Worm (Caenorhabditis elegans) whole organism, L1 larva: ENCODE results near the gene C36E8.6.

Experiments
- C04F5.9 ChIP-seq: sonication (generic microtip); optimal IDR thresholded peaks from 2 replicates; lab custom pipeline; 2016; ENCODE audit warnings: missing genetic modification characterization, missing compliant biosample characterization
- F16B12.6 ChIP-seq: fragments of 150-350 bp; optimal IDR thresholded peaks from 2 replicates; lab custom pipeline; 2014; ENCODE audit warnings: missing biosample characterization, missing genetic modification characterization
- aha-1 ChIP-seq: fragments of 150-350 bp; optimal IDR thresholded peaks from 2 replicates; lab custom pipeline; 2014; ENCODE audit warnings: missing biosample characterization, missing genetic modification characterization
- ceh-63 ChIP-seq: fragments of 200-800 bp; sonication (Bioruptor generic); optimal IDR thresholded peaks from 2 replicates; lab custom pipeline; 2018; ENCODE audit warnings: mild to moderate bottlenecking, missing genetic modification characterization, missing compliant biosample characterization
- ceh-8 ChIP-seq: fragments of 200-800 bp; sonication (Bioruptor generic); optimal IDR thresholded peaks from 2 replicates; lab custom pipeline; 2018; ENCODE audit warnings: mild to moderate bottlenecking, missing genetic modification characterization, moderate library complexity, missing compliant biosample characterization
- ceh-90 ChIP-seq: sonication (generic microtip); optimal IDR thresholded peaks from 2 replicates; lab custom pipeline; 2016; ENCODE audit warnings: missing genetic modification characterization, missing compliant biosample characterization
- ces-1 ChIP-seq: fragments of 150-350 bp; optimal IDR thresholded peaks from 2 replicates; lab custom pipeline; 2014; ENCODE audit warnings: missing biosample characterization, missing genetic modification reagents, missing genetic modification characterization
- dpl-1 ChIP-seq, 3 experiments: fragments of 150-350 bp in 2 of 3; sonication (generic microtip) in 1 of 3; optimal IDR thresholded peaks; 2 replicates each; lab custom pipeline; 2014 to 2017; ENCODE audit warnings: missing biosample characterization in 3 of 3, missing genetic modification characterization in 3 of 3, missing genetic modification reagents in 3 of 3
- dsc-1 ChIP-seq: sonication (generic microtip); optimal IDR thresholded peaks from 2 replicates; lab custom pipeline; 2016; ENCODE audit warnings: mild to moderate bottlenecking, missing genetic modification characterization, missing compliant biosample characterization
- efl-1 ChIP-seq, 4 experiments: fragments of 150-350 bp; optimal IDR thresholded peaks in 3 of 4; peaks in 1 of 4; 1 replicate in 1 of 4; 2 replicates in 3 of 4; lab custom pipeline; 2014; ENCODE audit warnings: missing biosample characterization in 2 of 4, missing genetic modification characterization in 2 of 4, missing genetic modification reagents in 2 of 4
- egl-27 ChIP-seq, 2 experiments: fragments of 150-350 bp in 1 of 2; sonication (generic microtip); optimal IDR thresholded peaks; 3 replicates each; lab custom pipeline; 2017 to 2018; ENCODE audit warnings: missing biosample characterization in 2 of 2, missing genetic modification characterization in 2 of 2, missing genetic modification reagents in 2 of 2
- elt-2 ChIP-seq: sonication (generic microtip); optimal IDR thresholded peaks from 2 replicates; lab custom pipeline; 2016; ENCODE audit warnings: missing genetic modification characterization, mild to moderate bottlenecking, inconsistent platforms, missing compliant biosample characterization, missing genetic modification reagents
- ets-5 ChIP-seq: fragments of 200-800 bp; sonication (Bioruptor generic); IDR thresholded peaks from 2 replicates; pipeline ENCODE4 v1.3.6; 2022; ENCODE audit warnings: missing genetic modification characterization, missing compliant biosample characterization
- fkh-4 ChIP-seq: sonication (generic microtip); optimal IDR thresholded peaks from 2 replicates; lab custom pipeline; 2016; ENCODE audit warnings: missing compliant biosample characterization, missing genetic modification characterization, borderline replicate concordance
- fkh-8 ChIP-seq: sonication (generic microtip); optimal IDR thresholded peaks from 2 replicates; lab custom pipeline; 2016; ENCODE audit warnings: mild to moderate bottlenecking, missing genetic modification characterization, missing compliant biosample characterization
- fos-1 ChIP-seq: fragments of 150-350 bp; optimal IDR thresholded peaks from 2 replicates; lab custom pipeline; 2014; ENCODE audit warnings: missing biosample characterization, missing genetic modification characterization
- grh-1 ChIP-seq: fragments of 200-800 bp; sonication (Bioruptor generic); IDR thresholded peaks from 2 replicates; pipeline ENCODE4 v1.3.6; 2022; ENCODE audit warnings: missing genetic modification reagents, missing genetic modification characterization, missing compliant biosample characterization
- hlh-4 ChIP-seq: sonication (generic microtip); optimal IDR thresholded peaks from 2 replicates; lab custom pipeline; 2016; ENCODE audit warnings: mild to moderate bottlenecking, missing genetic modification characterization, missing compliant biosample characterization
- hpl-2 ChIP-seq: fragments of 150-350 bp; optimal IDR thresholded peaks from 2 replicates; lab custom pipeline; 2014; ENCODE audit warnings: missing biosample characterization, missing genetic modification reagents, missing genetic modification characterization
- irx-1 ChIP-seq: sonication (generic microtip); optimal IDR thresholded peaks from 2 replicates; lab custom pipeline; 2016; ENCODE audit warnings: missing genetic modification characterization, missing compliant biosample characterization
- lin-13 ChIP-seq: fragments of 150-350 bp; optimal IDR thresholded peaks from 2 replicates; lab custom pipeline; 2014; ENCODE audit warnings: missing biosample characterization, missing genetic modification reagents, missing genetic modification characterization
- lin-14 ChIP-seq: fragments of 200-800 bp; sonication (Bioruptor generic); optimal IDR thresholded peaks from 2 replicates; lab custom pipeline; 2018; ENCODE audit warnings: mild to moderate bottlenecking, missing genetic modification characterization, moderate library complexity, missing compliant biosample characterization
- lin-15B ChIP-seq: fragments of 150-350 bp; sonication (generic microtip); optimal IDR thresholded peaks from 3 replicates; lab custom pipeline; 2014; ENCODE audit warnings: missing biosample characterization, missing genetic modification characterization
- lin-39 ChIP-seq: fragments of 150-350 bp; optimal IDR thresholded peaks from 2 replicates; lab custom pipeline; 2014; ENCODE audit warnings: missing biosample characterization, missing genetic modification reagents, missing genetic modification characterization
- lir-3 ChIP-seq: sonication (generic microtip); optimal IDR thresholded peaks from 2 replicates; lab custom pipeline; 2016; ENCODE audit warnings: mild to moderate bottlenecking, missing genetic modification characterization, moderate library complexity, missing compliant biosample characterization; ENCODE audit not compliant: poor library complexity
- mdl-1 ChIP-seq, 2 experiments: fragments of 150-350 bp; optimal IDR thresholded peaks; 2 replicates each; lab custom pipeline; 2014 to 2017; ENCODE audit warnings: missing biosample characterization in 2 of 2, missing genetic modification characterization in 2 of 2, inconsistent platforms in 1 of 2
- mep-1 ChIP-seq: fragments of 150-350 bp; optimal IDR thresholded peaks from 2 replicates; lab custom pipeline; 2014; ENCODE audit warnings: missing biosample characterization, missing genetic modification characterization
- nhr-11 ChIP-seq: fragments of 150-350 bp; optimal IDR thresholded peaks from 2 replicates; lab custom pipeline; 2014; ENCODE audit warnings: missing biosample characterization, missing genetic modification characterization
- nhr-19 ChIP-seq: fragments of 200-800 bp; sonication (Bioruptor generic); conservative IDR thresholded peaks from 2 replicates; pipeline ENCODE4 v1.3.6; 2022; ENCODE audit warnings: missing genetic modification characterization, missing compliant biosample characterization
- nhr-20 ChIP-seq: sonication (generic microtip); optimal IDR thresholded peaks from 2 replicates; lab custom pipeline; 2016; ENCODE audit warnings: mild to moderate bottlenecking, missing genetic modification characterization, missing compliant biosample characterization
- nhr-28 ChIP-seq: fragments of 150-350 bp; optimal IDR thresholded peaks from 2 replicates; lab custom pipeline; 2014; ENCODE audit warnings: missing biosample characterization, missing genetic modification characterization
- nhr-47 ChIP-seq: sonication (generic microtip); optimal IDR thresholded peaks from 2 replicates; lab custom pipeline; 2016; ENCODE audit warnings: mild to moderate bottlenecking, missing genetic modification characterization, moderate library complexity, missing compliant biosample characterization
- nhr-71 ChIP-seq: sonication (generic microtip); optimal IDR thresholded peaks from 2 replicates; lab custom pipeline; 2016; ENCODE audit warnings: mild to moderate bottlenecking, missing genetic modification characterization, moderate library complexity, missing compliant biosample characterization
- nhr-77 ChIP-seq: fragments of 150-350 bp; optimal IDR thresholded peaks from 2 replicates; lab custom pipeline; 2014; ENCODE audit warnings: missing biosample characterization, missing genetic modification characterization
- nhr-85 ChIP-seq: sonication (generic microtip); peaks from one replicate; lab custom pipeline; 2016; ENCODE audit warnings: missing genetic modification characterization, inconsistent platforms, missing compliant biosample characterization
- pag-3 ChIP-seq: sonication (generic microtip); optimal IDR thresholded peaks from 2 replicates; lab custom pipeline; 2017; ENCODE audit warnings: missing genetic modification characterization, mild to moderate bottlenecking, missing compliant biosample characterization, antibody characterized with exemption, borderline replicate concordance; ENCODE audit not compliant: insufficient read depth
- pax-3 ChIP-seq: fragments of 200-800 bp; sonication (Bioruptor generic); optimal IDR thresholded peaks from 2 replicates; lab custom pipeline; 2018; ENCODE audit warnings: mild to moderate bottlenecking, missing genetic modification characterization, moderate library complexity, missing compliant biosample characterization
- pqm-1 ChIP-seq: sonication (generic microtip); optimal IDR thresholded peaks from 3 replicates; lab custom pipeline; 2017; ENCODE audit warnings: missing biosample characterization, missing genetic modification characterization
- skn-1 ChIP-seq: fragments of 150-350 bp; optimal IDR thresholded peaks from 2 replicates; lab custom pipeline; 2014; ENCODE audit warnings: missing biosample characterization, missing genetic modification characterization
- sox-4 ChIP-seq: sonication (generic microtip); optimal IDR thresholded peaks from 2 replicates; lab custom pipeline; 2016; ENCODE audit warnings: missing genetic modification characterization, missing compliant biosample characterization
- sup-37 ChIP-seq: fragments of 200-800 bp; sonication (Bioruptor generic); optimal IDR thresholded peaks from 2 replicates; lab custom pipeline; 2018; ENCODE audit warnings: mild to moderate bottlenecking, missing genetic modification characterization, missing compliant biosample characterization
- swsn-7 ChIP-seq: sonication (generic microtip); optimal IDR thresholded peaks from 2 replicates; lab custom pipeline; 2016; ENCODE audit warnings: missing genetic modification characterization, missing compliant biosample characterization
- tbx-2 ChIP-seq: sonication (generic microtip); optimal IDR thresholded peaks from 2 replicates; lab custom pipeline; 2016; ENCODE audit warnings: missing genetic modification characterization, missing compliant biosample characterization
- tlp-1 ChIP-seq: fragments of 150-350 bp; optimal IDR thresholded peaks from 2 replicates; lab custom pipeline; 2014; ENCODE audit warnings: missing biosample characterization, missing genetic modification characterization
- unc-130 ChIP-seq: fragments of 150-350 bp; optimal IDR thresholded peaks from 2 replicates; lab custom pipeline; 2017; ENCODE audit warnings: missing biosample characterization, missing genetic modification characterization, inconsistent platforms
- unc-30 ChIP-seq: sonication (generic microtip); optimal IDR thresholded peaks from 2 replicates; lab custom pipeline; 2017; ENCODE audit warnings: missing biosample characterization, missing genetic modification characterization
- unc-62 ChIP-seq: fragments of 150-350 bp; optimal IDR thresholded peaks from 2 replicates; lab custom pipeline; 2014; ENCODE audit warnings: missing biosample characterization, missing genetic modification reagents, missing genetic modification characterization
- unc-86 ChIP-seq: sonication (generic microtip); optimal IDR thresholded peaks from 2 replicates; lab custom pipeline; 2016; ENCODE audit warnings: missing genetic modification characterization, missing compliant biosample characterization
- zag-1 ChIP-seq: fragments of 150-350 bp; optimal IDR thresholded peaks from 2 replicates; lab custom pipeline; 2014; ENCODE audit warnings: missing biosample characterization, missing genetic modification characterization
- zip-4 ChIP-seq: fragments of 200-800 bp; sonication (Bioruptor generic); optimal IDR thresholded peaks from 2 replicates; lab custom pipeline; 2018; ENCODE audit warnings: mild to moderate bottlenecking, missing genetic modification characterization, moderate library complexity, missing compliant biosample characterization
- ztf-11 ChIP-seq, 2 experiments: sonication (generic microtip); optimal IDR thresholded peaks; 2 replicates each; lab custom pipeline; 2016 to 2017; ENCODE audit warnings: missing genetic modification characterization in 2 of 2, missing biosample characterization in 1 of 2, missing compliant biosample characterization in 1 of 2
- ztf-4 ChIP-seq: fragments of 150-350 bp; optimal IDR thresholded peaks from 2 replicates; lab custom pipeline; 2014; ENCODE audit warnings: missing biosample characterization, missing genetic modification characterization

The C36E8.6 gene

ce11 chrIII:4004064-4004580 lies 16.3 kb downstream of the C36E8.6 start, which contains the start of gene tif-1A (continued):
- TF ChIP-seq ces-1 (GFP tag; lab: Kevin White, UChicago) (no peak), nhr-11 (tag; lab: Kevin White, UChicago) (peak; percentile 18), unc-30 (tag; lab: Kevin White, UChicago) (no peak), fos-1 (tag; lab: Kevin White, UChicago) (peak; percentile 45), hlh-4 (no peak), nhr-85 (tag; lab: Kevin White, UChicago) (peak; percentile 89), pax-3 (peak; percentile 53), dsc-1 (tag; lab: Kevin White, UChicago) (peak; percentile 82), pag-3 (tag; lab: Kevin White, UChicago) (no peak), lin-39 (peak; percentile 88), ceh-63 (GFP tag; lab: Kevin White, UChicago) (no peak), zag-1 (tag; lab: Kevin White, UChicago) (no peak), unc-62 (no peak), nhr-28 (tag; lab: Kevin White, UChicago) (no peak), efl-1 (optimal IDR thresholded peaks at IDR 0.05; lab: Kevin White, UChicago) (peak; percentile 76 to 83), efl-1 (GFP tag; optimal IDR thresholded peaks at IDR 0.05 in 1 of 2; lab: Kevin White, UChicago) (peak; percentile 78 to 98), unc-130 (tag; lab: Kevin White, UChicago) (peak; percentile 74), sup-37 (GFP tag; lab: Kevin White, UChicago) (no peak), mdl-1 (tag; optimal IDR thresholded peaks at IDR 0.05; lab: Kevin White, UChicago) (peak in 1 of 2 experiments; percentile 67), tbx-2 (tag; lab: Kevin White, UChicago) (peak; percentile 82), C04F5.9 (tag; lab: Kevin White, UChicago) (peak; percentile 64), lin-14 (GFP tag; lab: Kevin White, UChicago) (peak; percentile 84), ceh-90 (tag; lab: Kevin White, UChicago) (no peak), ztf-11 (tag; optimal IDR thresholded peaks at IDR 0.05; lab: Kevin White, UChicago) (peak in 1 of 2 experiments; percentile 61), pqm-1 (tag; lab: Kevin White, UChicago) (no peak), sox-4 (peak; percentile 30), ztf-4 (tag; lab: Kevin White, UChicago) (peak; percentile 31), swsn-7 (tag; lab: Kevin White, UChicago) (peak; percentile 84), mep-1 (tag; lab: Kevin White, UChicago) (peak; percentile 97), F16B12.6 (peak; percentile 67), grh-1 (GFP tag; lab: Robert Waterston, UW) (peak; percentile 42; the same call in 1 of the 2 replicates), lin-15B (peak; percentile 67), skn-1 (peak; percentile 55), lin-13 (GFP tag; lab: Kevin White, UChicago) (peak; percentile 69), nhr-19 (peak; percentile 83), nhr-20 (peak; percentile 87), dpl-1 (GFP tag; optimal IDR thresholded peaks at IDR 0.05; lab: Kevin White, UChicago) (peak; percentile 79 to 85 (median 84)), unc-86 (tag; lab: Kevin White, UChicago) (peak; percentile 76), fkh-8 (peak; percentile 62), hpl-2 (GFP tag; lab: Kevin White, UChicago) (peak; percentile 76), nhr-77 (peak; percentile 37), irx-1 (tag; lab: Kevin White, UChicago) (peak; percentile 77), ets-5 (no peak), egl-27 (tag; optimal IDR thresholded peaks at IDR 0.05; lab: Kevin White, UChicago) (no peak), zip-4 (GFP tag; lab: Kevin White, UChicago) (peak; percentile 72), lir-3 (tag; lab: Kevin White, UChicago) (peak; percentile 10), tlp-1 (tag; lab: Kevin White, UChicago) (no peak), nhr-71 (peak; percentile 90), ceh-8 (peak; percentile 14), aha-1 (tag; lab: Kevin White, UChicago) (no peak), nhr-47 (peak; percentile 90), fkh-4 (tag; lab: Kevin White, UChicago) (peak; percentile 34), elt-2 (tag; lab: Kevin White, UChicago) (peak; percentile 90)
